Fruit fly (Drosophila melanogaster) whole organism, adult: ENCODE measurements around the gene opa.

ENCODE experiments used
- CG11617 ChIP-seq: fragments of 200-800 bp; sonication (Bioruptor generic); optimal IDR thresholded peaks from 2 replicates; lab custom pipeline; 2017; ENCODE audit warnings: mild to moderate bottlenecking, missing biosample characterization, missing genetic modification reagents, missing genetic modification characterization
- CG14711 ChIP-seq: fragments of 200-800 bp; sonication (Bioruptor generic); optimal IDR thresholded peaks from 2 replicates; lab custom pipeline; 2018; ENCODE audit warnings: missing biosample characterization, mild to moderate bottlenecking, missing genetic modification characterization, moderate library complexity
- CG33017 ChIP-seq: fragments of 200-800 bp; sonication (Bioruptor generic); optimal IDR thresholded peaks from 2 replicates; lab custom pipeline; 2018; ENCODE audit warnings: missing biosample characterization, mild to moderate bottlenecking, missing genetic modification characterization, moderate library complexity
- CG5204 ChIP-seq: fragments of 200-800 bp; sonication (Bioruptor generic); optimal IDR thresholded peaks from 2 replicates; lab custom pipeline; 2016; ENCODE audit warnings: missing biosample characterization, missing genetic modification characterization
- CG7045 ChIP-seq: fragments of 200-800 bp; sonication (Bioruptor generic); optimal IDR thresholded peaks from 2 replicates; lab custom pipeline; 2017; ENCODE audit warnings: missing biosample characterization, mild to moderate bottlenecking, missing genetic modification characterization
- CG7101 ChIP-seq: fragments of 200-800 bp; sonication (Bioruptor generic); optimal IDR thresholded peaks from 2 replicates; lab custom pipeline; 2018; ENCODE audit warnings: missing biosample characterization, mild to moderate bottlenecking, missing genetic modification characterization, moderate library complexity
- Crg-1 ChIP-seq: fragments of 200-800 bp; sonication (Bioruptor generic); optimal IDR thresholded peaks from 2 replicates; lab custom pipeline; 2016; ENCODE audit warnings: missing biosample characterization, missing genetic modification characterization
- Hr96 ChIP-seq: fragments of 200-800 bp; sonication (Bioruptor generic); optimal IDR thresholded peaks from 2 replicates; lab custom pipeline; 2016; ENCODE audit warnings: missing biosample characterization, missing genetic modification characterization
- bab1 ChIP-seq: fragments of 200-800 bp; sonication (Bioruptor generic); optimal IDR thresholded peaks from 3 replicates; lab custom pipeline; 2019; ENCODE audit warnings: missing biosample characterization, mild to moderate bottlenecking, missing genetic modification characterization, moderate library complexity
- kay ChIP-seq: fragments of 200-800 bp; sonication (Bioruptor generic); peaks from one replicate; lab custom pipeline; 2016; ENCODE audit warnings: missing biosample characterization, missing genetic modification characterization, borderline replicate concordance
- ovo ChIP-seq: fragments of 200-800 bp; sonication (Bioruptor generic); optimal IDR thresholded peaks from 2 replicates; lab custom pipeline; 2016; ENCODE audit warnings: missing biosample characterization, missing genetic modification characterization

DNA sequence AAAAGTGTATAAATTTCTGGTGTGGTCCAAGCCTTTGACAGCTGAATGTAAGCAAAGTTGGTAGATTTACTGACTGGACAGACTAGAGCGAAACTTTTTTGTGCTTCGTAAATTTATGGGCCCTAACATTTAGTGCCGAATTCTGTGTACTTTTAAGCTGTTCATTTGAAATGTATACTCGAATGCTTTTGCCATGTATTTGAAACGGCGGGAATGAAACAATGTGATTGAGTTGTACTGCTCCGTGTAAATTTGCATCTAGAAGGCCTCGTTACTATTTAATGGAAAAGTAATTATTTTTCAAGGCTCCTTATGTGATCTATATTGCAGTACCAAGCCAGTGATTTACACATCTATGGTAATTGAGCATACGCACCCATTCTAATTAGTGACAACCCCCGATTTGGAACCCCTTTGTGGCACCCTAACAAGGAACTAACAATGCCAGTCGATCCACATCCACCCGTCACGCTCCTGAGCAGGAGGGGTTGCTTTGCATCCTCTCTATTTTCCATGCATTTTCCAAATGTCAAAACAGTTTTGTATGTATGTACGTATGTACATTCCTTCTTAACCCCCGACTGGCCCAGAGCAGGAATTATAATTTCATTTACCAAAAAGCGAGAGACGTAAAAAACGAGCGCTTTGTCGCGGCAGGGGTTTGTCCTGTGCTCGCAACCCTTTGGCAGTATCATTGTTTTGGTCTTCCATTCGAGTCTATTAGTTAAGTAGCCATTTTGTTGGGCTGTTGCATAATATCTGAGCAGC, 6.1 kb downstream of the opa start:
- TF ChIP-seq CG7045 (GFP tag; lab: Kevin White, UChicago) (no peak), CG7101 (tag; lab: Kevin White, UChicago) (no peak), CG33017 (no peak), bab1 (GFP tag; lab: Kevin White, UChicago) (no peak), CG11617 (GFP tag; lab: Kevin White, UChicago) (no peak), CG5204 (GFP tag; lab: Kevin White, UChicago) (no peak), Hr96 (GFP tag; lab: Kevin White, UChicago) (no peak), kay (GFP tag; lab: Kevin White, UChicago) (no peak), CG14711 (no peak), Crg-1 (GFP tag; lab: Kevin White, UChicago) (no peak), ovo (GFP tag; lab: Kevin White, UChicago) (no peak)
